Fruit fly (Drosophila melanogaster) whole organism, embryonic: ENCODE data around the gene TwdlO.

Experiments used
- Adf1 ChIP-seq: fragments of 200-800 bp; sonication (Bioruptor generic); IDR thresholded peaks from 2 replicates; pipeline ENCODE4 v1.3.6; 2022; ENCODE audit warnings: missing biosample characterization, missing genetic modification characterization
- Bdp1 ChIP-seq: fragments of 200-800 bp; sonication (Bioruptor generic); optimal IDR thresholded peaks from 3 replicates; lab custom pipeline; 2016; ENCODE audit warnings: missing biosample characterization, missing genetic modification characterization
- CG11247 ChIP-seq: fragments of 200-800 bp; sonication (Bioruptor generic); IDR thresholded peaks from 2 replicates; pipeline ENCODE4 v1.3.6; 2022; ENCODE audit warnings: missing biosample characterization, missing genetic modification characterization
- CG13296 ChIP-seq: fragments of 200-800 bp; sonication (Bioruptor generic); optimal IDR thresholded peaks from 3 replicates; lab custom pipeline; 2018; ENCODE audit warnings: missing biosample characterization, mild to moderate bottlenecking, missing genetic modification characterization
- CG13624 ChIP-seq: fragments of 200-800 bp; sonication (Bioruptor generic); optimal IDR thresholded peaks from 2 replicates; lab custom pipeline; 2016; ENCODE audit warnings: missing biosample characterization, missing genetic modification characterization
- CG15011 ChIP-seq: fragments of 200-800 bp; sonication (Bioruptor generic); optimal IDR thresholded peaks from 3 replicates; lab custom pipeline; 2018; ENCODE audit warnings: missing biosample characterization, mild to moderate bottlenecking, missing genetic modification characterization
- CG18599 ChIP-seq: fragments of 200-800 bp; sonication (Bioruptor generic); optimal IDR thresholded peaks from 3 replicates; lab custom pipeline; 2017; ENCODE audit warnings: missing biosample characterization, missing genetic modification characterization, mild to moderate bottlenecking, moderate library complexity, missing genetic modification reagents
- CG34376 ChIP-seq: fragments of 200-800 bp; sonication (Bioruptor generic); optimal IDR thresholded peaks from 2 replicates; lab custom pipeline; 2018; ENCODE audit warnings: missing biosample characterization, mild to moderate bottlenecking, missing genetic modification characterization
- CG4730 ChIP-seq: fragments of 200-800 bp; sonication (Bioruptor generic); IDR thresholded peaks from 2 replicates; pipeline ENCODE4 v1.3.6; 2022; ENCODE audit warnings: missing biosample characterization, missing genetic modification characterization
- CG8944 ChIP-seq: fragments of 200-800 bp; sonication (Bioruptor generic); optimal IDR thresholded peaks from 3 replicates; lab custom pipeline; 2016; ENCODE audit warnings: missing biosample characterization, missing genetic modification characterization
- Chrac-16 ChIP-seq: fragments of 200-800 bp; sonication (Bioruptor generic); optimal IDR thresholded peaks from 3 replicates; lab custom pipeline; 2016; ENCODE audit warnings: missing biosample characterization, missing genetic modification characterization
- Ets97D ChIP-seq: fragments of 200-800 bp; sonication (Bioruptor generic); optimal IDR thresholded peaks from 3 replicates; lab custom pipeline; 2016; ENCODE audit warnings: missing biosample characterization, missing genetic modification characterization
- Lim3 ChIP-seq: fragments of 200-800 bp; sonication (Bioruptor generic); IDR thresholded peaks from 2 replicates; pipeline ENCODE4 v1.3.6; 2022; ENCODE audit warnings: missing biosample characterization, missing genetic modification characterization
- Six4 ChIP-seq: fragments of 200-800 bp; sonication (Bioruptor generic); optimal IDR thresholded peaks from 2 replicates; lab custom pipeline; 2016; ENCODE audit warnings: missing biosample characterization, missing genetic modification characterization
- Vsx1 ChIP-seq: fragments of 200-800 bp; sonication (Bioruptor generic); optimal IDR thresholded peaks from 2 replicates; lab custom pipeline; 2017; ENCODE audit warnings: missing biosample characterization, mild to moderate bottlenecking, missing genetic modification characterization, missing genetic modification reagents
- chinmo ChIP-seq: fragments of 200-800 bp; sonication (Bioruptor generic); IDR thresholded peaks from 4 replicates; pipeline ENCODE4 v1.3.6; 2022; ENCODE audit warnings: missing biosample characterization, missing genetic modification characterization; ENCODE audit not compliant: partially characterized antibody
- onecut ChIP-seq: fragments of 200-800 bp; sonication (Bioruptor generic); IDR thresholded peaks from 2 replicates; pipeline ENCODE4 v1.3.6; 2022; ENCODE audit warnings: missing biosample characterization, missing genetic modification characterization
- pan ChIP-seq, 4 experiments: fragments of >200 bp in 3 of 4; fragments of 200-800 bp in 1 of 4; sonication (Bioruptor generic) in 1 of 4; optimal IDR thresholded peaks in 3 of 4; IDR thresholded peaks in 1 of 4; 2 replicates each; pipeline versions ENCODE4 v1.3.6 to Lab custom; 2017 to 2022; ENCODE audit warnings: missing biosample characterization in 2 of 4, missing genetic modification characterization in 2 of 4, mixed read lengths in 1 of 4
- pros ChIP-seq: fragments of 200-800 bp; sonication (Bioruptor generic); optimal IDR thresholded peaks from 3 replicates; lab custom pipeline; 2019; ENCODE audit warnings: missing biosample characterization, mild to moderate bottlenecking, missing genetic modification characterization, moderate library complexity
- row ChIP-seq: fragments of 200-800 bp; sonication (Bioruptor generic); IDR thresholded peaks from 3 replicates; pipeline ENCODE4 v1.3.6; 2022; ENCODE audit warnings: missing biosample characterization, missing genetic modification characterization
- sug ChIP-seq: fragments of 200-800 bp; optimal IDR thresholded peaks from 2 replicates; lab custom pipeline; 2019; ENCODE audit warnings: missing biosample characterization, mild to moderate bottlenecking, missing genetic modification characterization, moderate library complexity
- zen2 ChIP-seq: fragments of 200-800 bp; sonication (Bioruptor generic); IDR thresholded peaks from 3 replicates; pipeline ENCODE4 v1.3.6; 2022; ENCODE audit warnings: missing biosample characterization, missing genetic modification characterization; ENCODE audit not compliant: partially characterized antibody

The TwdlO gene

DNA sequence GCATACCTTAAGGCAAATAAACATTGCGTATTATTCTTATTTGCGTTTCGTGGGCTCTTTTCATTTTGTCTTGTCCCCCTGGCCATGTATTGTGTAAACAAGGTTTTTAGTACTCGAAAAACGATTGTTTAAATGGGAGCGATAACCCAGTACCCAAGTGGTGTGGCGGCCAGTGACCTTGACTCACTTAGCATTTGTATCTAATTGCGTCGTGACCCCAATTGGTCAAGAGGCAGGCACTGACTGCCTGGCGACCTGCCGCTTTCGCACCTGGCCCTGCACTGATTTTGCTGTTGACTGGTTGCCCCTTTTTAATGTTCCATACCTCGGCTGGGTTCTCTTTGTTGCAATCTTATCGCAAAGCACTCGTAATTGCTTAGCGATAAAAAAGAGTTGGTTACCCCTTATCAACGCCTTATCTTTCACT is 38.4 kb downstream of the TwdlO start (continued):
- TF ChIP-seq CG4730 (GFP tag; lab: Robert Waterston, UW) (no peak), CG18599 (GFP tag; lab: Kevin White, UChicago) (peak; percentile 32), Chrac-16 (GFP tag; lab: Kevin White, UChicago) (no peak), Bdp1 (GFP tag; lab: Kevin White, UChicago) (no peak), Vsx1 (GFP tag; lab: Kevin White, UChicago) (peak; percentile 33), sug (tag; lab: Kevin White, UChicago) (peak; percentile 64), row (GFP tag; lab: Robert Waterston, UW) (no peak), Lim3 (0 out of 2 replicates have a peak, but pooled peaks have one; percentile 13), CG34376 (peak; percentile 64), pan (optimal IDR thresholded peaks at IDR 0.05; lab: Kevin White, UChicago) (no peak), pan (GFP tag; optimal IDR thresholded peaks at IDR 0.05 in 1 of 2, IDR thresholded peaks at IDR 0.05 in 1 of 2) (peak in 1 of 2 experiments; percentile 36), CG13296 (GFP tag; lab: Kevin White, UChicago) (peak; percentile 31), CG11247 (GFP tag; lab: Robert Waterston, UW) (0 out of 2 replicates have a peak, but pooled peaks have one; percentile 7), chinmo (peak; percentile 77; the same call in 2 of the 4 replicates), CG13624 (GFP tag; lab: Kevin White, UChicago) (peak; percentile 25), zen2 (GFP tag; lab: Robert Waterston, UW) (no peak; the same call in 2 of the 3 replicates), Six4 (GFP tag; lab: Kevin White, UChicago) (no peak), CG8944 (GFP tag; lab: Kevin White, UChicago) (no peak), Adf1 (GFP tag; lab: Robert Waterston, UW) (peak; percentile 26; the same call in 1 of the 2 replicates), Ets97D (GFP tag; lab: Kevin White, UChicago) (peak; percentile 5), onecut (GFP tag; lab: Robert Waterston, UW) (no peak), CG15011 (GFP tag; lab: Kevin White, UChicago) (no peak), pros (no peak)
